Worm (Caenorhabditis elegans) whole organism, late embryonic: ENCODE measurements around the gene R08D7.4.

ENCODE experiments used
- C38D4.7 ChIP-seq: fragments of 200-800 bp; sonication (Bioruptor generic); optimal IDR thresholded peaks from 2 replicates; lab custom pipeline; 2018; ENCODE audit warnings: mild to moderate bottlenecking, missing genetic modification characterization, moderate library complexity, missing compliant biosample characterization
- F13H6.1 ChIP-seq: sonication (generic microtip); optimal IDR thresholded peaks from 2 replicates; lab custom pipeline; 2016; ENCODE audit warnings: missing genetic modification characterization, missing compliant biosample characterization
- K09A11.1 ChIP-seq: sonication (generic microtip); optimal IDR thresholded peaks from 2 replicates; lab custom pipeline; 2017; ENCODE audit warnings: antibody characterized with exemption, mild to moderate bottlenecking, missing genetic modification characterization, missing compliant biosample characterization; ENCODE audit not compliant: insufficient read depth
- Y22D7AL.16 ChIP-seq: sonication (generic microtip); optimal IDR thresholded peaks from 2 replicates; lab custom pipeline; 2016; ENCODE audit warnings: missing genetic modification characterization, missing compliant biosample characterization
- ahr-1 ChIP-seq: sonication (generic microtip); optimal IDR thresholded peaks from 2 replicates; lab custom pipeline; 2016; ENCODE audit warnings: missing genetic modification characterization, missing compliant biosample characterization
- ama-1 ChIP-seq: fragments of 150-350 bp; optimal IDR thresholded peaks from 2 replicates; lab custom pipeline; 2014
- ceh-14 ChIP-seq: sonication (generic microtip); optimal IDR thresholded peaks from 2 replicates; lab custom pipeline; 2016; ENCODE audit warnings: missing genotype, missing genetic modification characterization, missing compliant biosample characterization
- ceh-18 ChIP-seq: sonication (generic microtip); optimal IDR thresholded peaks from 2 replicates; lab custom pipeline; 2016; ENCODE audit warnings: missing genetic modification characterization, missing compliant biosample characterization
- ceh-19 ChIP-seq: fragments of 200-800 bp; sonication (Bioruptor generic); optimal IDR thresholded peaks from 2 replicates; lab custom pipeline; 2018; ENCODE audit warnings: mild to moderate bottlenecking, missing genetic modification characterization, missing compliant biosample characterization
- ceh-30 ChIP-seq: fragments of 150-350 bp; optimal IDR thresholded peaks from 2 replicates; lab custom pipeline; 2014; ENCODE audit warnings: missing biosample characterization, missing genetic modification characterization
- ceh-31 ChIP-seq: sonication (generic microtip); optimal IDR thresholded peaks from 2 replicates; lab custom pipeline; 2016; ENCODE audit warnings: missing genetic modification characterization, missing compliant biosample characterization
- ceh-34 ChIP-seq: sonication (generic microtip); optimal IDR thresholded peaks from 2 replicates; lab custom pipeline; 2016; ENCODE audit warnings: mild to moderate bottlenecking, missing genetic modification characterization, missing compliant biosample characterization
- ceh-48 ChIP-seq: sonication (generic microtip); optimal IDR thresholded peaks from 2 replicates; lab custom pipeline; 2016; ENCODE audit warnings: missing genetic modification characterization, inconsistent platforms, missing compliant biosample characterization
- ceh-6 ChIP-seq: fragments of 200-800 bp; sonication (Bioruptor generic); optimal IDR thresholded peaks from 2 replicates; lab custom pipeline; 2018; ENCODE audit warnings: mild to moderate bottlenecking, missing genetic modification characterization, missing compliant biosample characterization
- dmd-4 ChIP-seq: sonication (generic microtip); optimal IDR thresholded peaks from 2 replicates; lab custom pipeline; 2016; ENCODE audit warnings: borderline replicate concordance, missing genetic modification characterization, missing compliant biosample characterization
- elt-2 ChIP-seq: sonication (generic microtip); optimal IDR thresholded peaks from 2 replicates; lab custom pipeline; 2016; ENCODE audit warnings: missing genetic modification reagents, missing genetic modification characterization, missing compliant biosample characterization
- elt-4 ChIP-seq: sonication (generic microtip); optimal IDR thresholded peaks from 2 replicates; lab custom pipeline; 2016; ENCODE audit warnings: missing genetic modification characterization, missing compliant biosample characterization
- fax-1 ChIP-seq: sonication (generic microtip); optimal IDR thresholded peaks from 2 replicates; lab custom pipeline; 2016; ENCODE audit warnings: missing genotype, missing genetic modification characterization, missing compliant biosample characterization
- fkh-6 ChIP-seq: sonication (generic microtip); optimal IDR thresholded peaks from 2 replicates; lab custom pipeline; 2016; ENCODE audit warnings: missing genetic modification characterization, missing compliant biosample characterization
- gmeb-2 ChIP-seq: sonication (generic microtip); optimal IDR thresholded peaks from 2 replicates; lab custom pipeline; 2016; ENCODE audit warnings: missing genetic modification characterization, inconsistent platforms, missing compliant biosample characterization
- hlh-8 ChIP-seq: sonication (generic microtip); optimal IDR thresholded peaks from 2 replicates; lab custom pipeline; 2016; ENCODE audit warnings: missing genotype, missing genetic modification characterization, missing compliant biosample characterization
- lin-11 ChIP-seq: fragments of 200-800 bp; sonication (Bioruptor generic); optimal IDR thresholded peaks from 2 replicates; lab custom pipeline; 2018; ENCODE audit warnings: mild to moderate bottlenecking, missing genetic modification characterization, missing compliant biosample characterization
- mec-3 ChIP-seq: sonication (generic microtip); optimal IDR thresholded peaks from 2 replicates; lab custom pipeline; 2016; ENCODE audit warnings: borderline replicate concordance, missing genetic modification characterization, missing compliant biosample characterization
- nfya-1 ChIP-seq: sonication (generic microtip); optimal IDR thresholded peaks from 2 replicates; lab custom pipeline; 2017; ENCODE audit warnings: missing genetic modification characterization, mild to moderate bottlenecking, missing compliant biosample characterization, antibody characterized with exemption, moderate library complexity
- nhr-232 ChIP-seq: sonication (generic microtip); optimal IDR thresholded peaks from 2 replicates; lab custom pipeline; 2016; ENCODE audit warnings: missing genetic modification characterization, missing compliant biosample characterization
- odd-2 ChIP-seq: sonication (generic microtip); optimal IDR thresholded peaks from 2 replicates; lab custom pipeline; 2017; ENCODE audit warnings: antibody characterized with exemption, mild to moderate bottlenecking, missing genetic modification characterization, missing compliant biosample characterization
- pag-3 ChIP-seq: sonication (generic microtip); optimal IDR thresholded peaks from 2 replicates; lab custom pipeline; 2016; ENCODE audit warnings: missing compliant biosample characterization, missing genetic modification characterization, borderline replicate concordance
- pha-4 ChIP-seq: fragments of 150-350 bp; optimal IDR thresholded peaks from 2 replicates; lab custom pipeline; 2018; ENCODE audit warnings: missing biosample characterization, missing genetic modification reagents, missing genetic modification characterization
- pros-1 ChIP-seq: fragments of 150-350 bp; optimal IDR thresholded peaks from 2 replicates; lab custom pipeline; 2014; ENCODE audit warnings: missing biosample characterization, missing genetic modification reagents, missing genetic modification characterization
- sdc-2 ChIP-seq: sonication (generic microtip); optimal IDR thresholded peaks from 2 replicates; lab custom pipeline; 2016; ENCODE audit warnings: missing genotype, missing genetic modification characterization, missing compliant biosample characterization
- sox-2 ChIP-seq: fragments of 200-800 bp; sonication (Bioruptor generic); IDR thresholded peaks from 2 replicates; pipeline ENCODE4 v1.3.6; 2022; ENCODE audit warnings: missing genetic modification reagents, missing genetic modification characterization, missing compliant biosample characterization
- syd-9 ChIP-seq: sonication (generic microtip); optimal IDR thresholded peaks from 2 replicates; lab custom pipeline; 2016; ENCODE audit warnings: mild to moderate bottlenecking, missing genetic modification characterization, moderate library complexity, missing compliant biosample characterization
- tbx-2 ChIP-seq: sonication (generic microtip); optimal IDR thresholded peaks from 2 replicates; lab custom pipeline; 2016; ENCODE audit warnings: missing genetic modification characterization, missing compliant biosample characterization
- tbx-7 ChIP-seq: sonication (generic microtip); optimal IDR thresholded peaks from 2 replicates; lab custom pipeline; 2016; ENCODE audit warnings: missing genotype, missing genetic modification characterization, missing compliant biosample characterization
- unc-42 ChIP-seq: sonication (generic microtip); optimal IDR thresholded peaks from 2 replicates; lab custom pipeline; 2016; ENCODE audit warnings: missing genotype, missing genetic modification characterization, missing compliant biosample characterization
- unc-55 ChIP-seq: sonication (generic microtip); optimal IDR thresholded peaks from 2 replicates; lab custom pipeline; 2017; ENCODE audit warnings: missing biosample characterization, missing genetic modification reagents, missing genetic modification characterization
- unc-86 ChIP-seq: sonication (generic microtip); optimal IDR thresholded peaks from 2 replicates; lab custom pipeline; 2016; ENCODE audit warnings: missing genetic modification characterization, missing compliant biosample characterization

Gene R08D7.4

ce11 chrIII:8981847-8982479 is 10.3 kb downstream of the R08D7.4 start, which contains the start of gene pde-2:
Gene pde-2 (minus strand): TSS chrIII:8981897.
- TF ChIP-seq tbx-2 (peak; percentile 17), ceh-31 (tag; lab: Kevin White, UChicago) (peak; percentile 61), ceh-14 (peak; percentile 1), C38D4.7 (no peak), nfya-1 (peak; percentile 21), tbx-7 (tag; lab: Kevin White, UChicago) (no peak), ceh-19 (GFP tag; lab: Kevin White, UChicago) (peak; percentile 12), mec-3 (no peak), Y22D7AL.16 (tag; lab: Kevin White, UChicago) (no peak), nhr-232 (tag; lab: Kevin White, UChicago) (no peak), dmd-4 (tag; lab: Kevin White, UChicago) (no peak), hlh-8 (tag; lab: Kevin White, UChicago) (no peak), unc-42 (tag; lab: Kevin White, UChicago) (peak; percentile 97), ceh-34 (tag; lab: Kevin White, UChicago) (peak; percentile 75), elt-2 (tag; lab: Kevin White, UChicago) (no peak)
- TF ChIP-seq, all 69 proteins: peak for 7

- TF ChIP-seq odd-2 (tag; lab: Kevin White, UChicago) (no peak), ceh-18 (no peak), ceh-34 (tag; lab: Kevin White, UChicago) (no peak), hlh-8 (tag; lab: Kevin White, UChicago) (no peak), ceh-31 (tag; lab: Kevin White, UChicago) (no peak), gmeb-2 (tag; lab: Kevin White, UChicago) (no peak), sdc-2 (no peak), ceh-14 (no peak), F13H6.1 (tag; lab: Kevin White, UChicago) (no peak), unc-42 (tag; lab: Kevin White, UChicago) (no peak), elt-4 (no peak), K09A11.1 (tag; lab: Kevin White, UChicago) (no peak), ceh-6 (GFP tag; lab: Kevin White, UChicago) (no peak), unc-55 (no peak), syd-9 (tag; lab: Kevin White, UChicago) (no peak), fkh-6 (tag; lab: Kevin White, UChicago) (no peak), pag-3 (tag; lab: Kevin White, UChicago) (no peak)
Observed at ce11 chrIII:8983135-8983534, 11.4 kb downstream of the R08D7.4 start.

ce11 chrIII:8983811-8984210 is 12.1 kb downstream of the R08D7.4 start:
- TF ChIP-seq ama-1 (lab: Kevin White, UChicago) (no peak), ceh-31 (tag; lab: Kevin White, UChicago) (no peak), ceh-30 (tag; lab: Kevin White, UChicago) (no peak), ahr-1 (tag; lab: Kevin White, UChicago) (no peak), unc-86 (tag; lab: Kevin White, UChicago) (no peak), fax-1 (tag; lab: Kevin White, UChicago) (no peak), pros-1 (tag; lab: Kevin White, UChicago) (no peak), pha-4 (tag; lab: Kevin White, UChicago) (no peak), ceh-19 (GFP tag; lab: Kevin White, UChicago) (no peak), elt-4 (no peak), sox-2 (GFP tag; lab: Robert Waterston, UW) (no peak), ceh-14 (no peak), mec-3 (no peak), lin-11 (no peak)

ce11 chrIII:8984412-8984811 is 12.7 kb downstream of the R08D7.4 start:
- peak; percentile 47 for TF ChIP-seq elt-2 (tag; lab: Kevin White, UChicago)
- TF ChIP-seq ceh-48 (tag; lab: Kevin White, UChicago) = no peak
